Worm (Caenorhabditis elegans): ENCODE data around the gene M163.8.

- TF ChIP-seq nhr-10 (tag; optimal IDR thresholded peaks at IDR 0.05) (no peak), nhr-11 (tag; optimal IDR thresholded peaks at IDR 0.05) (no peak), nhr-237 (tag; optimal IDR thresholded peaks at IDR 0.05) (no peak), lir-3 (tag; optimal IDR thresholded peaks at IDR 0.05) (no peak), ZK546.5 (tag; optimal IDR thresholded peaks at IDR 0.05) (no peak), lin-1 (GFP tag; IDR thresholded peaks at IDR 0.05) (no peak), hmg-1.1 (GFP tag; IDR thresholded peaks at IDR 0.05) (no peak), pqm-1 (tag; optimal IDR thresholded peaks at IDR 0.05) (no peak), nhr-77 (tag; optimal IDR thresholded peaks at IDR 0.05) (no peak), skn-1 (tag; optimal IDR thresholded peaks at IDR 0.05) (no peak), F37D6.2 (tag; optimal IDR thresholded peaks at IDR 0.05) (no peak), D1046.2 (GFP tag; IDR thresholded peaks at IDR 0.05) (no peak), gei-8 (GFP tag; optimal IDR thresholded peaks at IDR 0.05) (no peak)
Measured at ce11 chrX:14487832-14488231, 2.9 kb downstream of the M163.8 start.

Measured in whole organism, L4 larva.